Worm (Caenorhabditis elegans) whole organism, early embryonic: Measurements from ENCODE around the gene B0361.9.
A peak's percentile ranks its signal among the peaks of the same experiment; 100 is the strongest.

Source experiments
- B0310.2 ChIP-seq: sonication (generic microtip); optimal IDR thresholded peaks from 2 replicates; lab custom pipeline; 2016; ENCODE audit warnings: mild to moderate bottlenecking, missing genetic modification characterization, missing compliant biosample characterization
- F13C5.2 ChIP-seq: sonication (generic microtip); optimal IDR thresholded peaks from 2 replicates; lab custom pipeline; 2017; ENCODE audit warnings: mild to moderate bottlenecking, missing genetic modification characterization, inconsistent platforms, missing compliant biosample characterization
- aly-1 ChIP-seq: sonication (generic microtip); optimal IDR thresholded peaks from 2 replicates; lab custom pipeline; 2016; ENCODE audit warnings: missing genetic modification characterization, missing compliant biosample characterization
- ama-1 ChIP-seq: fragments of 150-350 bp; optimal IDR thresholded peaks from 2 replicates; lab custom pipeline; 2014
- ceh-13 ChIP-seq: fragments of 200-800 bp; sonication (Bioruptor generic); optimal IDR thresholded peaks from 2 replicates; lab custom pipeline; 2018; ENCODE audit warnings: mild to moderate bottlenecking, missing genetic modification characterization, missing compliant biosample characterization
- ceh-36 ChIP-seq: sonication (generic microtip); optimal IDR thresholded peaks from 2 replicates; lab custom pipeline; 2016; ENCODE audit warnings: missing genetic modification characterization, inconsistent platforms, missing compliant biosample characterization
- ets-7 ChIP-seq: sonication (generic microtip); optimal IDR thresholded peaks from 2 replicates; lab custom pipeline; 2016; ENCODE audit warnings: missing genotype, missing genetic modification characterization, missing compliant biosample characterization
- flt-1 ChIP-seq: fragments of 200-800 bp; sonication (Bioruptor generic); IDR thresholded peaks from 2 replicates; pipeline ENCODE4 v1.3.6; 2022; ENCODE audit warnings: missing genetic modification characterization, missing compliant biosample characterization
- hmbx-1 ChIP-seq: sonication (generic microtip); optimal IDR thresholded peaks from 2 replicates; lab custom pipeline; 2016; ENCODE audit warnings: mild to moderate bottlenecking, missing genetic modification characterization, missing compliant biosample characterization
- hmg-4 ChIP-seq: fragments of 200-800 bp; sonication (Bioruptor generic); optimal IDR thresholded peaks from 2 replicates; lab custom pipeline; 2018; ENCODE audit warnings: mild to moderate bottlenecking, missing genetic modification characterization, missing compliant biosample characterization
- hnd-1 ChIP-seq: sonication (generic microtip); optimal IDR thresholded peaks from 2 replicates; lab custom pipeline; 2016; ENCODE audit warnings: missing genetic modification characterization, missing compliant biosample characterization
- pes-1 ChIP-seq: fragments of 200-800 bp; sonication (Bioruptor generic); IDR thresholded peaks from 2 replicates; pipeline ENCODE4 v1.3.6; 2022; ENCODE audit warnings: missing genetic modification reagents, missing genetic modification characterization, missing compliant biosample characterization
- scrt-1 ChIP-seq: fragments of 200-800 bp; sonication (Bioruptor generic); IDR thresholded peaks from 2 replicates; pipeline ENCODE4 v1.3.6; 2022; ENCODE audit warnings: missing genetic modification characterization, missing compliant biosample characterization
- sea-1 ChIP-seq: fragments of 200-800 bp; sonication (Bioruptor generic); conservative IDR thresholded peaks from 2 replicates; pipeline ENCODE4 v1.3.6; 2022; ENCODE audit warnings: missing genetic modification characterization, missing compliant biosample characterization
- tbx-11 ChIP-seq: fragments of 200-800 bp; sonication (Bioruptor generic); IDR thresholded peaks from 2 replicates; pipeline ENCODE4 v1.3.6; 2022; ENCODE audit warnings: missing genetic modification characterization, missing compliant biosample characterization
- tbx-37 ChIP-seq: fragments of 200-800 bp; sonication (Bioruptor generic); conservative IDR thresholded peaks from 2 replicates; pipeline ENCODE4 v1.3.6; 2022; ENCODE audit warnings: missing genetic modification reagents, missing genetic modification characterization, missing compliant biosample characterization
- tra-4 ChIP-seq: sonication (generic microtip); optimal IDR thresholded peaks from 2 replicates; lab custom pipeline; 2017; ENCODE audit warnings: missing genetic modification characterization, missing compliant biosample characterization

Gene B0361.9

ce11 chrIII:7299466-7299865, at the start of gene B0361.9, which contains the start of gene B0361.14:
Gene B0361.9, minus strand, starts transcription at chrIII:7299631.
Gene B0361.14, minus strand, starts transcription at chrIII:7299531.
- no peak for TF ChIP-seq hnd-1 (tag; lab: Kevin White, UChicago)
- TF ChIP-seq F13C5.2 (tag; lab: Kevin White, UChicago): no peak
- TF ChIP-seq hmg-4: no peak
- no peak for TF ChIP-seq tbx-37 (GFP tag; lab: Robert Waterston, UW)
- TF ChIP-seq scrt-1 (GFP tag; lab: Robert Waterston, UW): no peak

- TF ChIP-seq pes-1 (GFP tag; lab: Robert Waterston, UW) (no peak), ceh-36 (tag; lab: Kevin White, UChicago) (no peak), ama-1 (lab: Kevin White, UChicago) (no peak), aly-1 (tag; lab: Kevin White, UChicago) (no peak), tbx-11 (GFP tag; lab: Robert Waterston, UW) (no peak), flt-1 (GFP tag; lab: Robert Waterston, UW) (no peak), B0310.2 (tag; lab: Kevin White, UChicago) (no peak)
Observed at ce11 chrIII:7349075-7349474, 49.6 kb upstream of the B0361.9 start, which contains the start of gene gos-28. Gene gos-28, minus strand, starts transcription at chrIII:7349175.

- TF ChIP-seq hnd-1 (tag; lab: Kevin White, UChicago) (no peak), scrt-1 (GFP tag; lab: Robert Waterston, UW) (no peak), tbx-11 (GFP tag; lab: Robert Waterston, UW) (no peak), ceh-36 (tag; lab: Kevin White, UChicago) (no peak)
Observed at ce11 chrIII:7347049-7347448, 47.6 kb upstream of the B0361.9 start, which contains the start of gene F08F8.7. Gene F08F8.7, minus strand, starts transcription at chrIII:7347149.

- no peak for TF ChIP-seq ceh-13 (GFP tag; lab: Kevin White, UChicago)
- TF ChIP-seq tbx-11 (GFP tag; lab: Robert Waterston, UW): no peak
- no peak for TF ChIP-seq hmbx-1 (tag; lab: Kevin White, UChicago)
- TF ChIP-seq aly-1 (tag; lab: Kevin White, UChicago): no peak
- no peak for TF ChIP-seq pes-1 (GFP tag; lab: Robert Waterston, UW)
- no peak for TF ChIP-seq tra-4 (tag; lab: Kevin White, UChicago)
- TF ChIP-seq hmg-4: no peak
Observed at ce11 chrIII:7343389-7343788, 44.0 kb upstream of the B0361.9 start, which contains the start of gene F08F8.6. Gene F08F8.6, plus strand, starts transcription at chrIII:7343689.

DNA sequence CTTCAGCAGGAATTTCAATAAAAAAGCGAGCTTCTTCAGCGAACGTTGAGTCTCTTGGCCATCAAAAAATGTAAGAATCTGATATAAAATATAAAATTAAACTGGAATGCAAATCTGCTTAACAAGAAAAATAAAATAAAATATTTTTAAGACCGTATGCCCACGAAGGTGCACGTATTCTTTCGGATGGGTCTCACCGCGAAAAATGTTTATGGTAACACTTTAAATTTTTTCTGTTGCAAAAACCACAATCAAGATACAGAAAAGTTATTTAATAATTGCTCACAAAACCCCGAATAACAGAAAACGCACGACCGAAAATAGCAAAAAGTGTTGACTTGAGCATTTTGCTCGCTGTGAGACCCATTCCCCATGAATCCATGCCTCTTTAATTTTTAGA, 39.7 kb upstream of the B0361.9 start:
- TF ChIP-seq tbx-37 (GFP tag; lab: Robert Waterston, UW) (no peak), hmbx-1 (tag; lab: Kevin White, UChicago) (no peak), ets-7 (tag; lab: Kevin White, UChicago) (no peak), hnd-1 (tag; lab: Kevin White, UChicago) (no peak), pes-1 (GFP tag; lab: Robert Waterston, UW) (no peak), scrt-1 (GFP tag; lab: Robert Waterston, UW) (no peak), B0310.2 (tag; lab: Kevin White, UChicago) (no peak), ceh-36 (tag; lab: Kevin White, UChicago) (no peak), ama-1 (lab: Kevin White, UChicago) (no peak), sea-1 (no peak), ceh-13 (GFP tag; lab: Kevin White, UChicago) (no peak), tbx-11 (GFP tag; lab: Robert Waterston, UW) (no peak), tra-4 (tag; lab: Kevin White, UChicago) (no peak), aly-1 (tag; lab: Kevin White, UChicago) (no peak), flt-1 (GFP tag; lab: Robert Waterston, UW) (no peak), hmg-4 (no peak), F13C5.2 (tag; lab: Kevin White, UChicago) (no peak)

ce11 chrIII:7338693-7339092, 39.3 kb upstream of the B0361.9 start, which contains the start of gene kap-1:
Gene kap-1, plus strand, starts transcription at chrIII:7338835.
- TF ChIP-seq ceh-13 (GFP tag; lab: Kevin White, UChicago) (no peak), hmg-4 (no peak), tbx-37 (GFP tag; lab: Robert Waterston, UW) (no peak), aly-1 (tag; lab: Kevin White, UChicago) (no peak), ama-1 (lab: Kevin White, UChicago) (no peak), hnd-1 (tag; lab: Kevin White, UChicago) (no peak), ceh-36 (tag; lab: Kevin White, UChicago) (no peak)

ce11 chrIII:7338009-7338408, 38.6 kb upstream of the B0361.9 start:
- TF ChIP-seq tbx-11 (GFP tag; lab: Robert Waterston, UW): 0 out of 2 replicates have a peak, but pooled peaks have one; percentile 10
- TF ChIP-seq ceh-13 (GFP tag; lab: Kevin White, UChicago): no peak

- TF ChIP-seq scrt-1 (GFP tag; lab: Robert Waterston, UW): no peak
- TF ChIP-seq hmg-4: peak; percentile 10
- TF ChIP-seq tbx-11 (GFP tag; lab: Robert Waterston, UW): no peak
- no peak for TF ChIP-seq F13C5.2 (tag; lab: Kevin White, UChicago)
- no peak for TF ChIP-seq ets-7 (tag; lab: Kevin White, UChicago)
Observed at ce11 chrIII:7336214-7336613, 36.8 kb upstream of the B0361.9 start, which contains the start of gene gsp-2. Gene gsp-2, plus strand, starts transcription at chrIII:7336587.
